Fruit fly (Drosophila melanogaster): Measurements from ENCODE around the gene mid.

The mid gene

dm6 chr2L:5433403-5434023, 27.9 kb upstream of the mid start:
- peak; percentile 14 for TF ChIP-seq Pif1A (GFP tag; optimal IDR thresholded peaks at IDR 0.05)
- TF ChIP-seq CG14655 (GFP tag; optimal IDR thresholded peaks at IDR 0.05), result peak; percentile 2
- TF ChIP-seq CG8159 (tag; optimal IDR thresholded peaks at IDR 0.05), result peak; percentile 17
- no peak for TF ChIP-seq CG15710 (tag; optimal IDR thresholded peaks at IDR 0.05)
- peak; percentile 7 for TF ChIP-seq CG9948 (tag; optimal IDR thresholded peaks at IDR 0.05)

dm6 chr2L:5434298-5434697, 27.1 kb upstream of the mid start:
- TF ChIP-seq rn (GFP tag; IDR thresholded peaks at IDR 0.05), result no peak
- peak; percentile 5 for TF ChIP-seq Pif1A (GFP tag; optimal IDR thresholded peaks at IDR 0.05)
- TF ChIP-seq CG9948 (tag; optimal IDR thresholded peaks at IDR 0.05), result peak; percentile 20
- peak; percentile 40 for TF ChIP-seq CG15710 (tag; optimal IDR thresholded peaks at IDR 0.05)
- TF ChIP-seq CG12605 (GFP tag; IDR thresholded peaks at IDR 0.05), result no peak
- peak; percentile 48 for TF ChIP-seq CG14655 (GFP tag; optimal IDR thresholded peaks at IDR 0.05)
- TF ChIP-seq Pif1B (GFP tag; optimal IDR thresholded peaks at IDR 0.05), result peak; percentile 34
- TF ChIP-seq CG17806 (tag; optimal IDR thresholded peaks at IDR 0.05), result peak; percentile 33
- no peak for TF ChIP-seq D1 (tag; optimal IDR thresholded peaks at IDR 0.05)
- TF ChIP-seq EcR (GFP tag; optimal IDR thresholded peaks at IDR 0.05), result no peak
- TF ChIP-seq CG8159 (tag; optimal IDR thresholded peaks at IDR 0.05), result peak; percentile 50
- peak; percentile 38 for TF ChIP-seq CG8301 (tag; optimal IDR thresholded peaks at IDR 0.05)

DNA sequence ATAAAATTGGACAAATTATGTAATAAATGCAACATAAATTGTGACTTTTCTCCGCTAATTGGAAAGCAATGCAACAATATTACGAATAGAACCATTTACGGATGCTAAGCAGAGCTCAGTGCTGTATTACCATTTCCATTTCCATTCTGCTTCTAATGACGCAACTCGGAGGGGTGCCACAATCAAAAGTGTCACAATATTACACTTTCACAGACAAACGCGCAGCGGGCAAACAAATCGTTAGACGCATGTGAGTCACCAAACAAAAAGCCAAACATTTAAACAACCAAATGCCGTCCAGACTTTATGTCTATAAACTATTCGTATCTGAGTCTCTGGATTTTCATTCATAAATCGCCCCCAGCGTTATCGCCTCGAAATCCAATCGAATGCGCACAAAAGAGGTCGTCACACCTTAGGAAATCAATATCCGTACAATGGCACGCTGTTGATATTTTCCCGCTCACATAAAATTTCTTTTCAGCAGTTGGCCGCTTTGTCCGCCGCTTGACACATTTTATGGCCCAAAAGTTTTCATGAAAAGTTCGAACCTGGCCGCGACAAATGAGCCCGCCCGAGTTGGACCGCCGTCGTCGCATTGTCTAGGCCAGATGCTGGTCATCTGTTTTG, 18.9 kb upstream of the mid start:
- no peak for TF ChIP-seq CG15710 (tag; optimal IDR thresholded peaks at IDR 0.05)
- no peak for TF ChIP-seq CG8301 (tag; optimal IDR thresholded peaks at IDR 0.05)
- no peak for TF ChIP-seq Ets98B (GFP tag; IDR thresholded peaks at IDR 0.05)
- TF ChIP-seq fd96Ca (GFP tag; IDR thresholded peaks at IDR 0.05), result no peak
- TF ChIP-seq gl (tag; optimal IDR thresholded peaks at IDR 0.05), result no peak
- TF ChIP-seq CG13204 (GFP tag; optimal IDR thresholded peaks at IDR 0.05), result no peak
- no peak for TF ChIP-seq EcR (GFP tag; optimal IDR thresholded peaks at IDR 0.05)
- no peak for TF ChIP-seq D1 (tag; optimal IDR thresholded peaks at IDR 0.05)
- no peak for TF ChIP-seq CG17806 (tag; optimal IDR thresholded peaks at IDR 0.05)
- no peak for TF ChIP-seq Snoo (tag; optimal IDR thresholded peaks at IDR 0.05)
- TF ChIP-seq rn (GFP tag; IDR thresholded peaks at IDR 0.05), result no peak

DNA sequence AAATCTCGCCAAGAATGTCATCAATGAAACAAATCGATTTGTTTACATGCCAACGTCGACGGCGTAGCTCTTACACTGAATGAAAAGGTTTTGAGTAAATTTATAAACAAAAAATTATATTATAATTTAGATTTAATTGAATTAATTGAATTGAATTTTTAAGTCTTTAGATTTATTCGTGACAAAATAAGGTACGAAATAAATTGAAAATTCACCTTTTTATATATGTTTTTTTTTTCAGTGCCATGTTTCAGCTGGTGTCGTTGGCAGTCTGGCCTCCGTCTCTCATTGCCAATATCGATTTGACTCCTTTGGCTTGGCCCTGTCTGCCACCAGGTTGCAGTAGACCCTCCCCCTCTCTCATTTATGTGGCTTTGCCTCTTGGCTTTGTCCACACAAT, 16.8 kb upstream of the mid start:
- TF ChIP-seq fd96Ca (GFP tag; IDR thresholded peaks at IDR 0.05), result 0 out of 3 replicates have a peak, but pooled peaks have one; percentile 16
- peak; percentile 61 for TF ChIP-seq CG14655 (GFP tag; optimal IDR thresholded peaks at IDR 0.05)
- TF ChIP-seq gl (tag; optimal IDR thresholded peaks at IDR 0.05), result peak; percentile 50
- peak; percentile 62 for TF ChIP-seq CG13204 (GFP tag; optimal IDR thresholded peaks at IDR 0.05)
- peak; percentile 88 for TF ChIP-seq CG15710 (tag; optimal IDR thresholded peaks at IDR 0.05)
- peak; percentile 72 for TF ChIP-seq Snoo (tag; optimal IDR thresholded peaks at IDR 0.05)
- no peak for TF ChIP-seq CG4496 (GFP tag; IDR thresholded peaks at IDR 0.05)
- peak; percentile 62 for TF ChIP-seq Pif1B (GFP tag; optimal IDR thresholded peaks at IDR 0.05)
- peak; percentile 80 for TF ChIP-seq EcR (GFP tag; optimal IDR thresholded peaks at IDR 0.05)
- peak; percentile 67 for TF ChIP-seq CG34367 (tag; optimal IDR thresholded peaks at IDR 0.05)
- TF ChIP-seq CG8301 (tag; optimal IDR thresholded peaks at IDR 0.05), result peak; percentile 31
- TF ChIP-seq CG17806 (tag; optimal IDR thresholded peaks at IDR 0.05), result peak; percentile 73
- TF ChIP-seq Ets98B (GFP tag; IDR thresholded peaks at IDR 0.05), result no peak
- TF ChIP-seq CG32121 (GFP tag; IDR thresholded peaks at IDR 0.05), result no peak
- 0 out of 2 replicates have a peak, but pooled peaks have one; percentile 45 for TF ChIP-seq CG12605 (GFP tag; IDR thresholded peaks at IDR 0.05)
- TF ChIP-seq CG8159 (tag; optimal IDR thresholded peaks at IDR 0.05), result peak; percentile 85
- no peak for TF ChIP-seq CG10348 (GFP tag; IDR thresholded peaks at IDR 0.05)
- no peak for TF ChIP-seq rn (GFP tag; IDR thresholded peaks at IDR 0.05)
- TF ChIP-seq D1 (tag; optimal IDR thresholded peaks at IDR 0.05), result no peak
- TF ChIP-seq Pif1A (GFP tag; optimal IDR thresholded peaks at IDR 0.05), result peak; percentile 57
- TF ChIP-seq CG9948 (tag; optimal IDR thresholded peaks at IDR 0.05), result peak; percentile 72

dm6 chr2L:5445488-5446171, 15.8 kb upstream of the mid start:
- TF ChIP-seq CG8159 (tag; optimal IDR thresholded peaks at IDR 0.05) (peak; percentile 1), CG13204 (GFP tag; optimal IDR thresholded peaks at IDR 0.05) (no peak)

DNA sequence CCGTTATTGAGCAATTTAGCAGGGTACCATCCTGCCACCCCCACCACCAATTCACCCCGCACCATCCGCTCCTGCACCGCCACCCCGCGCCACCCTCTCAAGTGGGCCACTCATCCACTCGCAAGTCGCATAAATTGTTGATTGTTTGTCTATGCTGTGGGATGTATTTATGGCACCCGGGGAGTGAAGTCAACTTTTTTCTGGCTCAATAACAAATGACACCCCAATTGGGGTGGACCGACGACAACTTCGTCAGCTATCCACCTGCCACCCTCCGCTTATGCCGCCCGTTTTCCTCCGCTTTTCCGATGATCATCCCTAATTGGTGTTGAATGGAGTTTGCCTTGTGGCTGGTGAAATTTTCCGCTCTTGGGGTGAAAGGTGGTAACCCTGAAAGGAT, 15.2 kb upstream of the mid start:
- TF ChIP-seq Pif1B (GFP tag; optimal IDR thresholded peaks at IDR 0.05) (no peak), CG8159 (tag; optimal IDR thresholded peaks at IDR 0.05) (peak; percentile 36)

Measured in whole organism, pupa.